Worm (Caenorhabditis elegans) whole organism, L3 larva: ENCODE results near the gene F35F10.1.
A peak's percentile ranks its signal among the peaks of the same experiment; 100 is the strongest.

Source experiments
- ceh-16 ChIP-seq: sonication (generic microtip); optimal IDR thresholded peaks from 2 replicates; lab custom pipeline; 2017; ENCODE audit warnings: missing biosample characterization, missing genetic modification characterization
- ceh-82 ChIP-seq: fragments of 150-350 bp; optimal IDR thresholded peaks from 2 replicates; lab custom pipeline; 2014; ENCODE audit warnings: missing biosample characterization, missing genetic modification characterization
- daf-12 ChIP-seq: fragments of 150-350 bp; optimal IDR thresholded peaks from 2 replicates; lab custom pipeline; 2014; ENCODE audit warnings: missing biosample characterization, missing genetic modification reagents, missing genetic modification characterization
- jun-1 ChIP-seq: fragments of 150-350 bp; optimal IDR thresholded peaks from 2 replicates; lab custom pipeline; 2014; ENCODE audit warnings: missing biosample characterization, missing genetic modification reagents, missing genetic modification characterization
- lin-39 ChIP-seq: fragments of 150-350 bp; optimal IDR thresholded peaks from 2 replicates; lab custom pipeline; 2018; ENCODE audit warnings: missing biosample characterization, missing genetic modification reagents, missing genetic modification characterization
- mdl-1 ChIP-seq: fragments of 150-350 bp; optimal IDR thresholded peaks from 2 replicates; lab custom pipeline; 2014; ENCODE audit warnings: missing biosample characterization, missing genetic modification characterization
- mml-1 ChIP-seq: fragments of 150-350 bp; sonication (generic microtip); optimal IDR thresholded peaks from 3 replicates; lab custom pipeline; 2014; ENCODE audit warnings: missing biosample characterization, missing genetic modification characterization
- nhr-11 ChIP-seq: fragments of 150-350 bp; optimal IDR thresholded peaks from 2 replicates; lab custom pipeline; 2014; ENCODE audit warnings: missing biosample characterization, missing genetic modification characterization
- nhr-23 ChIP-seq: fragments of 150-350 bp; optimal IDR thresholded peaks from 2 replicates; lab custom pipeline; 2014; ENCODE audit warnings: missing biosample characterization, missing genetic modification reagents, missing genetic modification characterization
- nhr-237 ChIP-seq: fragments of 150-350 bp; optimal IDR thresholded peaks from 2 replicates; lab custom pipeline; 2014; ENCODE audit warnings: missing biosample characterization, missing genetic modification characterization
- nhr-25 ChIP-seq: sonication (generic microtip); optimal IDR thresholded peaks from 2 replicates; lab custom pipeline; 2017; ENCODE audit warnings: missing biosample characterization, missing genetic modification characterization
- nhr-67 ChIP-seq: fragments of 150-350 bp; optimal IDR thresholded peaks from 2 replicates; lab custom pipeline; 2014; ENCODE audit warnings: missing biosample characterization, missing genetic modification characterization
- pha-4 ChIP-seq: fragments of 150-350 bp; optimal IDR thresholded peaks from 2 replicates; lab custom pipeline; 2014; ENCODE audit warnings: missing biosample characterization, missing genetic modification reagents, missing genetic modification characterization
- pqm-1 ChIP-seq: fragments of 150-350 bp; optimal IDR thresholded peaks from 2 replicates; lab custom pipeline; 2017; ENCODE audit warnings: missing biosample characterization, missing genetic modification characterization, inconsistent platforms
- sea-2 ChIP-seq: fragments of 150-350 bp; sonication (generic microtip); optimal IDR thresholded peaks from 4 replicates; lab custom pipeline; 2014; ENCODE audit warnings: missing biosample characterization, missing genetic modification reagents, missing genetic modification characterization
- snpc-4 ChIP-seq: fragments of 150-350 bp; optimal IDR thresholded peaks from 2 replicates; lab custom pipeline; 2014; ENCODE audit warnings: missing biosample characterization, missing genetic modification characterization
- unc-39 ChIP-seq: sonication (generic microtip); optimal IDR thresholded peaks from 4 replicates; lab custom pipeline; 2017; ENCODE audit warnings: missing biosample characterization, missing genetic modification characterization
- unc-62 ChIP-seq: fragments of 150-350 bp; sonication (generic microtip); optimal IDR thresholded peaks from 4 replicates; lab custom pipeline; 2014; ENCODE audit warnings: missing biosample characterization, missing genetic modification reagents, missing genetic modification characterization
- ztf-11 ChIP-seq: fragments of 150-350 bp; optimal IDR thresholded peaks from 2 replicates; lab custom pipeline; 2014; ENCODE audit warnings: missing biosample characterization, missing genetic modification characterization
- ztf-4 ChIP-seq: fragments of 150-350 bp; optimal IDR thresholded peaks from 2 replicates; lab custom pipeline; 2014; ENCODE audit warnings: missing biosample characterization, missing genetic modification characterization

Gene F35F10.1

DNA sequence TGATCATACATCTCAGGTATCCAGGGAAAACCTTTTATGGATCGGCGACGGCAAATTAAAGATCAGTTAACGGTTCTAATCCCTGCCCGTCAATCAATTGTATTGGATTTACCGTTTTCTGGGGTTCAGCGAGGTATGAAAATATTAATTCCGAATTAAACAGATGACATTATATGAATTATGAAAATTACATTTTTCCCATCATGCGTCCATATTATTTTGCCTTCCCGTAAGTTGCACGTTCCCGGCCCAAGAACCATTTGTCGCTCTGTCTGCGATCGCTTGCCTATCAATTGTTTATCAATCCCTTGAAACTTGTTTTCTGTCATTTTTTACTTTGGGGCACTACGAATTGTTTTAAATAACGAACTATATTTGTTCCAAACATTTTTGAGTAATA is 45.5 kb downstream of the F35F10.1 start:
- TF ChIP-seq daf-12 (tag; lab: Kevin White, UChicago): no peak
- TF ChIP-seq ceh-82 (tag; lab: Kevin White, UChicago): no peak
- no peak for TF ChIP-seq pqm-1 (tag; lab: Kevin White, UChicago)
- TF ChIP-seq nhr-23: no peak
- no peak for TF ChIP-seq snpc-4 (tag; lab: Kevin White, UChicago)
- TF ChIP-seq nhr-67 (tag; lab: Kevin White, UChicago): no peak
- no peak for TF ChIP-seq mdl-1 (tag; lab: Kevin White, UChicago)
- TF ChIP-seq ztf-4 (tag; lab: Kevin White, UChicago): no peak
- no peak for TF ChIP-seq lin-39
- no peak for TF ChIP-seq ceh-16 (tag; lab: Kevin White, UChicago)
- no peak for TF ChIP-seq unc-39
- no peak for TF ChIP-seq ztf-11 (tag; lab: Kevin White, UChicago)
- TF ChIP-seq pha-4 (tag; lab: Kevin White, UChicago): no peak
- TF ChIP-seq sea-2 (GFP tag; lab: Kevin White, UChicago): no peak
- TF ChIP-seq unc-62 (GFP tag; lab: Kevin White, UChicago): no peak
- no peak for TF ChIP-seq nhr-25 (tag; lab: Kevin White, UChicago)
- TF ChIP-seq jun-1 (tag; lab: Kevin White, UChicago): no peak
- TF ChIP-seq mml-1 (tag; lab: Kevin White, UChicago): no peak

DNA sequence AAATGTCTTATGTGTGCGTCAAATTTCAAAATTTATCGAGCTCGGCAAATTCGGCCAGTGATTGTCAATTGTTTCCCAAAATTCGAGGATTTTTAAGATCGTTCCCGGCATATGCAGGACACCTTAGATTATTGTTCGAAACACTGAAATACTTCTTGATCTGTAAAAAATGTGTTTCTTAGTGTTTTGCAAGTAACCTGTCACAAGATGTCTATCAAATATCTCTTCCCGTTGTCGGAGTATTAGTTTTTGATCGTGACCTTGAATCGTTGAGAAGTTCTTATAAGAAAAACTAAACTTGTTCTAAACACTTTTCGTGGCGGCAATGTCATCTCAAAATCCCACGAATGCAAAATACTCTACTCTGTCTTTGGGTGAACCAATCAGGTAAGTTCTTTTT is 46.4 kb downstream of the F35F10.1 start, which contains the start of gene C04E12.4:
Gene C04E12.4 (plus strand): TSS at position 301 of the 400 bp plus-strand sequence.
- TF ChIP-seq mml-1 (tag; lab: Kevin White, UChicago) (no peak), nhr-11 (tag; lab: Kevin White, UChicago) (no peak), nhr-23 (no peak), unc-39 (no peak), nhr-237 (tag; lab: Kevin White, UChicago) (no peak), nhr-25 (tag; lab: Kevin White, UChicago) (peak; percentile 3)
- TF ChIP-seq, all 47 proteins: peak for 1
